Worm (Caenorhabditis elegans): Measurements from ENCODE around the gene gmps-1.
A peak's percentile ranks its signal among the peaks of the same experiment; 100 is the strongest.

Gene gmps-1

ce11 chrII:10885250-10885649 lies 16.7 kb upstream of the gmps-1 start:
- TF ChIP-seq W03F9.2 (tag; optimal IDR thresholded peaks at IDR 0.05) = no peak

- TF ChIP-seq dao-5 (tag; optimal IDR thresholded peaks at IDR 0.05) = no peak
- no peak for TF ChIP-seq W03F9.2 (tag; optimal IDR thresholded peaks at IDR 0.05)
- no peak for TF ChIP-seq him-1 (tag; optimal IDR thresholded peaks at IDR 0.05)
These were observed 15.9 kb upstream of the gmps-1 start, which contains the start of gene egg-3 for ce11 chrII:10884396-10884795. egg-3 (minus strand) TSS chrII:10884441.

- TF ChIP-seq him-1 (tag; optimal IDR thresholded peaks at IDR 0.05) = no peak
- TF ChIP-seq dao-5 (tag; optimal IDR thresholded peaks at IDR 0.05) = no peak
- TF ChIP-seq W03F9.2 (tag; optimal IDR thresholded peaks at IDR 0.05) = no peak
These were observed 12.1 kb upstream of the gmps-1 start, which contains the start of gene lurp-1 for ce11 chrII:10880625-10881024. lurp-1 (plus strand) TSS chrII:10880925.

ce11 chrII:10873631-10874030 lies 5.1 kb upstream of the gmps-1 start, which contains the start of gene orc-2:
orc-2 (plus strand) TSS chrII:10873931.
- no peak for TF ChIP-seq dao-5 (tag; optimal IDR thresholded peaks at IDR 0.05)
- no peak for TF ChIP-seq him-1 (tag; optimal IDR thresholded peaks at IDR 0.05)
- no peak for TF ChIP-seq W03F9.2 (tag; optimal IDR thresholded peaks at IDR 0.05)

- TF ChIP-seq W03F9.2 (tag; optimal IDR thresholded peaks at IDR 0.05) (peak; percentile 80), him-1 (tag; optimal IDR thresholded peaks at IDR 0.05) (peak; percentile 24), dao-5 (tag; optimal IDR thresholded peaks at IDR 0.05) (no peak)
These were observed 4.0 kb upstream of the gmps-1 start, which contains the start of the genes cyn-4 and copz-1 for ce11 chrII:10872541-10872940. cyn-4 (minus strand) TSS chrII:10872611. copz-1 (plus strand) TSS chrII:10872879.

ce11 chrII:10870698-10871097 lies 2.2 kb upstream of the gmps-1 start:
- TF ChIP-seq W03F9.2 (tag; optimal IDR thresholded peaks at IDR 0.05) = no peak
- no peak for TF ChIP-seq him-1 (tag; optimal IDR thresholded peaks at IDR 0.05)
- TF ChIP-seq dao-5 (tag; optimal IDR thresholded peaks at IDR 0.05) = no peak

DNA sequence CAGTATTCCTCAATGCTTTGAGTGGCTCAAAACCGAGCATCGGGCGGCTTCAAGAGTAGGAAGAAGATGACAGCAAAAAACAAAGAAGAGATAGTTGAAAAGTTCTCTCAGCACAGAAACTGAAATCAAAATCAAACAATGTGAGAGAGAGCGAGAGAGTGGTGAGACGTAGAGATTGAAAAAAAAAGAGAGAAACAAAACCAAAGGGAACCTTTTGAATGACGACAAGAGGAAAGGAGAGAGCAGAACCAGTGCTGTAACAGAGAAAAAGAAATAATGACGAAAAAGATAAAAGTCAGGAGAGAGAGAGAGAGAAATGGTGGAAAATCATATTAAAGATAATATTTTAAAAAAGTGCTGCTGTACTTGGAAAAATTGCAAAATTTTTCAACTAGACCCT lies 1.3 kb downstream of the gmps-1 start:
- TF ChIP-seq dao-5 (tag; optimal IDR thresholded peaks at IDR 0.05) = no peak
- TF ChIP-seq W03F9.2 (tag; optimal IDR thresholded peaks at IDR 0.05) = no peak
- no peak for TF ChIP-seq him-1 (tag; optimal IDR thresholded peaks at IDR 0.05)

ce11 chrII:10862749-10863656 lies 5.5 kb downstream of the gmps-1 start:
- TF ChIP-seq W03F9.2 (tag; optimal IDR thresholded peaks at IDR 0.05) = no peak
- no peak for TF ChIP-seq dao-5 (tag; optimal IDR thresholded peaks at IDR 0.05)
- no peak for TF ChIP-seq him-1 (tag; optimal IDR thresholded peaks at IDR 0.05)

DNA sequence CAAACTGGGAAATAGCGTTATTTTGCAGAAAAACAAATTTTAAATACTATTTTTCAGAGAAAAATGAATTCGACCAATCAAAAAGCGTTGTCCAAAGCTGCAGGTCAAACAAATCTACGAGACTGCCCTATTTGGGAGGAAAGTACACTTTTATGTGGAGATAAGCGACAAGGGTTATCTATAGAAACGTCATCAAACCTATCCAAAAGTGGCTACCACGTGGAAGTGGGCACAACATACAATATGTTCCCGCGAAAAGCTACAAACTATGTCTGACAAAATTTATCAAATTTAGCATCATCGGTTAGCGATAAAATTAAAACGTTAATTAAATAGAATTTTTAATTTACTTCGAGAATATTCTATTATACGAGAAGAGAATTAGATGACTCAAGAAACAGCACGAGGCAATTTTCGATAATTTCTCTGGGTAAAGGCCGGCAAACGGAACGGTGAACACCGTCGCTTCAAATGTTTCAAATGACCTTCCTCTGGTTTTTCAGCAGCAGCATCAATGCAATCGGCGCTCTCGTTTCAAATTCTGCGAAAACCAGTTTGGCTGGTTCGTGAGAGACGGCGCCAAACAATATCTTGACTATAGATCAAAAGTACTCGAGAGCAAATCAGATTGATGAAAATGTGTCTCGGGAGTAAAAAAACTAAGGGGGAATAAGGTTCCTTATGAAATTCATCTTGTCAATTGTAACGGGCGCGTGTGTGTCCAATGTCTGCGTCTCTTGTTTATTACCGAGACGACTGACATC lies 6.6 kb downstream of the gmps-1 start:
- TF ChIP-seq dao-5 (tag; optimal IDR thresholded peaks at IDR 0.05) (no peak), W03F9.2 (tag; optimal IDR thresholded peaks at IDR 0.05) (no peak), him-1 (tag; optimal IDR thresholded peaks at IDR 0.05) (no peak)

ce11 chrII:10861305-10861704 lies 7.2 kb downstream of the gmps-1 start:
- TF ChIP-seq W03F9.2 (tag; optimal IDR thresholded peaks at IDR 0.05) (no peak), dao-5 (tag; optimal IDR thresholded peaks at IDR 0.05) (no peak), him-1 (tag; optimal IDR thresholded peaks at IDR 0.05) (no peak)

- TF ChIP-seq him-1 (tag; optimal IDR thresholded peaks at IDR 0.05) (no peak), W03F9.2 (tag; optimal IDR thresholded peaks at IDR 0.05) (no peak), dao-5 (tag; optimal IDR thresholded peaks at IDR 0.05) (no peak)
These were observed 7.7 kb downstream of the gmps-1 start, which contains the start of gene M106.3 for ce11 chrII:10860840-10861239. M106.3 (minus strand) TSS chrII:10860909.

DNA sequence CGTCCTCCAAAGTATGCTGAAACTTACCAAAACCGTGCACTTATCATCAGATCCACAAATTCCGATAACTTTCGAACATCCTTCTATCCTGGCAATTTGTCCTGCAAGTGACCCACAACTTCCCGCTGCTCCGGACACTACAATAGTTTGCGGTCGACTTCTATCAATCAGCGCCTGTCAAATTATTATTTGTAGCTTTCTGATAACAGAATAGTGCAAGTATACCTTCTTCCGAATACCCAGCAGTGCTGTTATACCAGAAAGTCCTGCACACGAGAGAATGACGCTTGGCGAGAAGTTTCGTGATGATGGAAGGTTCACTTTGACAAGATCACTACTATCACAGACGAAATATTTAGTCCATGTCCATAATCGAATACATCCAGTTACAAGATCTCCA lies 9.2 kb downstream of the gmps-1 start:
- TF ChIP-seq dao-5 (tag; optimal IDR thresholded peaks at IDR 0.05) = no peak
- no peak for TF ChIP-seq him-1 (tag; optimal IDR thresholded peaks at IDR 0.05)
- no peak for TF ChIP-seq W03F9.2 (tag; optimal IDR thresholded peaks at IDR 0.05)

DNA sequence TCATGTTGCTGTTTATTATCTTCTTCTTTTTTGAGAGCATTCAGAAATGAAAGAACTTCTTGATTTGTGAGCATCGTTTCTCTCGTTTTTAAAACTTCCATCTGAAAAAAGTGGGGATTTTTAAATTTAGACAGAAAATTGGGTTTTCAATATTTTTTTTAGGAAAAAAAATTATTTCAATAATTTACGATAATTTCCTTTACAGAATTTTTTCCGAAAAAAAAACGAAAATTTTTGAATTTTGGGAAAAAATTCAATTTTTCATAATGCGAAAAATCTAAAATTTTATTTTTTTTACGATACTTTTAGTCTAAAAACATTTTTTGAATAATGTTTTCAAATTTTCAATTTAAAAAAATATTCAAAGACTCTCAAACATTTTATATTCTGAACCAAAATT lies 11.4 kb downstream of the gmps-1 start, which contains the start of gene M106.7:
Gene M106.7 (minus strand): TSS at position 101 of the 400 bp plus-strand sequence.
- TF ChIP-seq him-1 (tag; optimal IDR thresholded peaks at IDR 0.05) (no peak), W03F9.2 (tag; optimal IDR thresholded peaks at IDR 0.05) (no peak), dao-5 (tag; optimal IDR thresholded peaks at IDR 0.05) (no peak)

DNA sequence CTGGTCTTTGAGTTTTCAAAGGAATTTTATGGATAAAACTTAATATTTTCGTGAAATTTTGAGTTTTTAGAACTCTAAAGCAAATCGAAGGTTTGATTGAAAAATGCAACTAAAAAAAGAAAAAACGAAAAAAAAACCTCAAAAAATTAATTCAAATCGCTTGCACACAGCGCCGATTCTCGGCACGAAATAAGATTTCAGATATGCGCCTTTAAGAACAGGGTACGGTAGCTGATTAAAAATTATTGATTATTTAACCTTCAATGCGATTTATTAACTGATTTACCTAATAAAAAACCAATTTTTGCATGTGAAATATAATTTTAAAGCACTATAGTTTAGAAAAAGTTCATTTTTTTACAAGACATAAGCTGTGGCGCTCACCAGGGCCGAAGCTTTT lies 15.6 kb downstream of the gmps-1 start:
- no peak for TF ChIP-seq him-1 (tag; optimal IDR thresholded peaks at IDR 0.05)
- TF ChIP-seq W03F9.2 (tag; optimal IDR thresholded peaks at IDR 0.05) = no peak
- TF ChIP-seq dao-5 (tag; optimal IDR thresholded peaks at IDR 0.05) = no peak

All from whole organism, L4/young adult.